Worm (Caenorhabditis elegans): ENCODE measurements around the gene F11D5.6.

The F11D5.6 gene

DNA sequence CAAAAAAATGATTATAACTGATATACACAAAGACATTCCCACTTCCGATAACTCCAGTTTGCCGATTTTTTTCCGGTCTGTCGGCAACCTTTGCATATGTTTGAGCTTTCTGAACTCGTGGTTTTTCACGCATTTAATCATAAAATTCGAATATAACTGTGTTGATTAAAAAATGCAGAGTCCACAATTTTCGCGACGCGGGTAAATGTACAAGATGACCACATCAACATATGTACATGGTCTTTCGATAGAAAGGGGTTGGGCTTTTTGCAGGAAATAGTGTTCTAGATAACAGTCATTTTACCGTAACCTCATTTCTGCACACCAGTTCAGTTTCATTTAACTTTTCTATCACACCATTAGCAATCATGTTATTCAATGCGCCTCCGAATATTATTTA, 43.8 kb downstream of the F11D5.6 start, which contains the start of gene K09C4.5:
K09C4.5 (plus strand) TSS at position 326 of the 400 bp plus-strand sequence.
- TF ChIP-seq unc-62 (GFP tag; optimal IDR thresholded peaks at IDR 0.05) = no peak

DNA sequence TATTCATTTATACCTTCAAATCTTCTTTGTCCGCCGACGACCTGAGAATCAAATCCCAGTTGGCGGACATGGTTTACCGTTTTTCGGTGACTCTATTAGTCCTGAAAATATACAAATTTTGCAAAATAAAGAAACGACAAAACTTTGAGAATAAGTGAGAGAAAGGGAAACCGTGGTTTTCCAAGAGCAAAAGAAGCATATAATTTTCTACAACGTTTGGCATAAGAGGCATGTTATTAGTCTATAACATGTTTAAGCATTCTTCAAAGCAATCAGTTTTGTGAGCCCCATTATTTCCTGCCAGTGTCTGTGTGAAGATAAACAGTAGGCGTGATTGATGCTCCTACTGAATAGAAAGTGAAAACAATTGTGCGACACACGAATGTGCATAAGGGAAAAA, 45.9 kb downstream of the F11D5.6 start, which contains the start of gene K09C4.10:
K09C4.10 (minus strand) TSS at position 101 of the 400 bp plus-strand sequence.
- no peak for TF ChIP-seq unc-62 (GFP tag; optimal IDR thresholded peaks at IDR 0.05)

Measured in whole organism, dauer.